Worm (Caenorhabditis elegans) whole organism, mixed stage, embryonic: ENCODE measurements around the gene C14B9.3.

ENCODE experiments used
- M03D4.4 ChIP-seq: sonication (generic microtip); optimal IDR thresholded peaks from 2 replicates; lab custom pipeline; 2017; ENCODE audit warnings: mild to moderate bottlenecking, missing genetic modification characterization, missing compliant biosample characterization
- bed-3 ChIP-seq: fragments of 200-800 bp; sonication (Bioruptor generic); optimal IDR thresholded peaks from 3 replicates; lab custom pipeline; 2018; ENCODE audit warnings: mild to moderate bottlenecking, missing genetic modification characterization, moderate library complexity, missing compliant biosample characterization
- blmp-1 ChIP-seq: fragments of 150-350 bp; optimal IDR thresholded peaks from 2 replicates; lab custom pipeline; 2014; ENCODE audit warnings: missing biosample characterization, missing genetic modification characterization
- ceh-39 ChIP-seq: fragments of 150-350 bp; optimal IDR thresholded peaks from 2 replicates; lab custom pipeline; 2014; ENCODE audit warnings: missing biosample characterization, missing genetic modification characterization
- ceh-83 ChIP-seq: fragments of 200-800 bp; sonication (Bioruptor generic); optimal IDR thresholded peaks from 2 replicates; lab custom pipeline; 2018; ENCODE audit warnings: mild to moderate bottlenecking, missing genetic modification characterization, missing compliant biosample characterization
- ces-1 ChIP-seq: fragments of 150-350 bp; optimal IDR thresholded peaks from 2 replicates; lab custom pipeline; 2014; ENCODE audit warnings: missing biosample characterization, missing genetic modification reagents, missing genetic modification characterization
- cnd-1 ChIP-seq: fragments of 200-800 bp; sonication (Bioruptor generic); optimal IDR thresholded peaks from 2 replicates; lab custom pipeline; 2018; ENCODE audit warnings: mild to moderate bottlenecking, missing genetic modification characterization, missing compliant biosample characterization
- drap-1 ChIP-seq: fragments of 200-800 bp; sonication (Bioruptor generic); optimal IDR thresholded peaks from 3 replicates; lab custom pipeline; 2018; ENCODE audit warnings: mild to moderate bottlenecking, missing genetic modification characterization, missing compliant biosample characterization
- elt-1 ChIP-seq: sonication (generic microtip); optimal IDR thresholded peaks from 2 replicates; lab custom pipeline; 2017; ENCODE audit warnings: missing genetic modification characterization, mild to moderate bottlenecking, missing compliant biosample characterization, antibody characterized with exemption, moderate library complexity, borderline replicate concordance; ENCODE audit not compliant: insufficient read depth
- flh-1 ChIP-seq: fragments of 200-800 bp; sonication (Bioruptor generic); optimal IDR thresholded peaks from 2 replicates; lab custom pipeline; 2018; ENCODE audit warnings: mild to moderate bottlenecking, missing genetic modification characterization, moderate library complexity, missing compliant biosample characterization
- hlh-1 ChIP-seq: fragments of 150-350 bp; optimal IDR thresholded peaks from 2 replicates; lab custom pipeline; 2014; ENCODE audit warnings: missing biosample characterization, missing genetic modification reagents, missing genetic modification characterization
- lin-13 ChIP-seq: fragments of 150-350 bp; optimal IDR thresholded peaks from 2 replicates; lab custom pipeline; 2014; ENCODE audit warnings: missing biosample characterization, missing genetic modification characterization
- lin-32 ChIP-seq: fragments of 200-800 bp; sonication (Bioruptor generic); optimal IDR thresholded peaks from 2 replicates; lab custom pipeline; 2018; ENCODE audit warnings: mild to moderate bottlenecking, missing genetic modification characterization, missing compliant biosample characterization
- lsy-2 ChIP-seq: fragments of 150-350 bp; optimal IDR thresholded peaks from 2 replicates; lab custom pipeline; 2014; ENCODE audit warnings: missing biosample characterization, missing genetic modification characterization
- mab-5 ChIP-seq: fragments of 150-350 bp; optimal IDR thresholded peaks from 2 replicates; lab custom pipeline; 2014; ENCODE audit warnings: missing biosample characterization, missing genetic modification characterization
- mep-1 ChIP-seq: fragments of 150-350 bp; optimal IDR thresholded peaks from 2 replicates; lab custom pipeline; 2017; ENCODE audit warnings: missing biosample characterization, missing genetic modification reagents, missing genetic modification characterization, inconsistent platforms
- mls-2 ChIP-seq: sonication (generic microtip); optimal IDR thresholded peaks from 2 replicates; lab custom pipeline; 2016; ENCODE audit warnings: mild to moderate bottlenecking, missing genetic modification characterization, moderate library complexity, missing compliant biosample characterization
- nhr-12 ChIP-seq: fragments of 150-350 bp; optimal IDR thresholded peaks from 2 replicates; lab custom pipeline; 2014; ENCODE audit warnings: missing biosample characterization, missing genetic modification characterization
- nhr-28 ChIP-seq: fragments of 150-350 bp; optimal IDR thresholded peaks from 2 replicates; lab custom pipeline; 2014; ENCODE audit warnings: missing biosample characterization, missing genetic modification characterization
- nhr-76 ChIP-seq: sonication (generic microtip); optimal IDR thresholded peaks from 2 replicates; lab custom pipeline; 2017; ENCODE audit warnings: missing biosample characterization, missing genetic modification characterization
- pha-4 ChIP-seq: fragments of 150-350 bp; optimal IDR thresholded peaks from 2 replicates; lab custom pipeline; 2018; ENCODE audit warnings: missing biosample characterization, missing genetic modification reagents, missing genetic modification characterization
- sem-2 ChIP-seq: fragments of 200-800 bp; sonication (Bioruptor generic); optimal IDR thresholded peaks from 2 replicates; lab custom pipeline; 2018; ENCODE audit warnings: mild to moderate bottlenecking, missing genetic modification characterization, missing compliant biosample characterization
- snpc-4 ChIP-seq: fragments of 150-350 bp; optimal IDR thresholded peaks from 2 replicates; lab custom pipeline; 2014; ENCODE audit warnings: missing biosample characterization, missing genetic modification characterization
- sptf-1 ChIP-seq: sonication (generic microtip); optimal IDR thresholded peaks from 2 replicates; lab custom pipeline; 2017; ENCODE audit warnings: mild to moderate bottlenecking, missing genetic modification characterization, moderate library complexity, missing compliant biosample characterization
- unc-120 ChIP-seq: sonication (generic microtip); optimal IDR thresholded peaks from 2 replicates; lab custom pipeline; 2017; ENCODE audit warnings: missing genetic modification characterization, missing compliant biosample characterization; ENCODE audit not compliant: poor library complexity, severe bottlenecking
- zip-8 ChIP-seq: fragments of 150-350 bp; optimal IDR thresholded peaks from 2 replicates; lab custom pipeline; 2014; ENCODE audit warnings: missing biosample characterization, missing genetic modification characterization
- ztf-11 ChIP-seq: fragments of 150-350 bp; optimal IDR thresholded peaks from 2 replicates; lab custom pipeline; 2014; ENCODE audit warnings: missing biosample characterization, missing genetic modification characterization

C14B9.3 gene

ce11 chrIII:8067798-8068197 lies 40.8 kb upstream of the C14B9.3 start:
- no peak for TF ChIP-seq zip-8 (tag; lab: Kevin White, UChicago)
- TF ChIP-seq mep-1 (tag; lab: Kevin White, UChicago) = no peak
- no peak for TF ChIP-seq mls-2 (tag; lab: Kevin White, UChicago)
- no peak for TF ChIP-seq sem-2 (GFP tag; lab: Kevin White, UChicago)
- no peak for TF ChIP-seq ztf-11 (tag; lab: Kevin White, UChicago)
- TF ChIP-seq nhr-76 (tag; lab: Kevin White, UChicago) = no peak
- no peak for TF ChIP-seq lin-32 (GFP tag; lab: Kevin White, UChicago)
- no peak for TF ChIP-seq snpc-4 (tag; lab: Kevin White, UChicago)
- TF ChIP-seq flh-1 = no peak
- TF ChIP-seq M03D4.4 = no peak
- no peak for TF ChIP-seq pha-4
- no peak for TF ChIP-seq hlh-1 (tag; lab: Kevin White, UChicago)
- no peak for TF ChIP-seq cnd-1 (tag; lab: Kevin White, UChicago)
- TF ChIP-seq mab-5 = no peak
- TF ChIP-seq bed-3 (GFP tag; lab: Kevin White, UChicago) = no peak

- TF ChIP-seq ztf-11 (tag; lab: Kevin White, UChicago) = no peak
- peak; percentile 34 for TF ChIP-seq sptf-1 (tag; lab: Kevin White, UChicago)
- peak; percentile 36 for TF ChIP-seq M03D4.4
- TF ChIP-seq cnd-1 (tag; lab: Kevin White, UChicago) = peak; percentile 16
- TF ChIP-seq blmp-1 (tag; lab: Kevin White, UChicago) = no peak
- peak; percentile 2 for TF ChIP-seq mls-2 (tag; lab: Kevin White, UChicago)
- no peak for TF ChIP-seq lin-32 (GFP tag; lab: Kevin White, UChicago)
- TF ChIP-seq, all 35 proteins: peak for 4
Observed at ce11 chrIII:8069206-8069605, 39.4 kb upstream of the C14B9.3 start.

- TF ChIP-seq lin-32 (GFP tag; lab: Kevin White, UChicago) (no peak), nhr-76 (tag; lab: Kevin White, UChicago) (no peak), elt-1 (no peak), nhr-28 (tag; lab: Kevin White, UChicago) (no peak), cnd-1 (tag; lab: Kevin White, UChicago) (no peak), snpc-4 (tag; lab: Kevin White, UChicago) (no peak), pha-4 (no peak), lin-13 (tag; lab: Kevin White, UChicago) (no peak), ceh-83 (GFP tag; lab: Kevin White, UChicago) (no peak), nhr-12 (tag; lab: Kevin White, UChicago) (no peak), drap-1 (GFP tag; lab: Kevin White, UChicago) (no peak)
Observed at ce11 chrIII:8077180-8077579, 31.4 kb upstream of the C14B9.3 start.

ce11 chrIII:8080165-8080738 lies 28.3 kb upstream of the C14B9.3 start, which contains the start of the genes dcr-1 and apc-2:
Gene dcr-1, minus strand, starts transcription at chrIII:8080281.
Gene apc-2, plus strand, starts transcription at chrIII:8080629.
- TF ChIP-seq sem-2 (GFP tag; lab: Kevin White, UChicago) (no peak), bed-3 (GFP tag; lab: Kevin White, UChicago) (no peak), elt-1 (no peak), ztf-11 (tag; lab: Kevin White, UChicago) (no peak), mls-2 (tag; lab: Kevin White, UChicago) (no peak), nhr-12 (tag; lab: Kevin White, UChicago) (no peak), flh-1 (no peak), nhr-28 (tag; lab: Kevin White, UChicago) (no peak), lin-32 (GFP tag; lab: Kevin White, UChicago) (no peak), snpc-4 (tag; lab: Kevin White, UChicago) (no peak), mep-1 (tag; lab: Kevin White, UChicago) (no peak)

- TF ChIP-seq flh-1 (no peak), lsy-2 (tag; lab: Kevin White, UChicago) (peak; percentile 98), bed-3 (GFP tag; lab: Kevin White, UChicago) (no peak), sem-2 (GFP tag; lab: Kevin White, UChicago) (no peak), M03D4.4 (no peak), sptf-1 (tag; lab: Kevin White, UChicago) (no peak), drap-1 (GFP tag; lab: Kevin White, UChicago) (no peak), mab-5 (no peak), ceh-83 (GFP tag; lab: Kevin White, UChicago) (no peak), ces-1 (GFP tag; lab: Kevin White, UChicago) (peak; percentile 82), mep-1 (tag; lab: Kevin White, UChicago) (peak; percentile 25), pha-4 (peak; percentile 29), ceh-39 (tag; lab: Kevin White, UChicago) (no peak), unc-120 (tag; lab: Kevin White, UChicago) (no peak), mls-2 (tag; lab: Kevin White, UChicago) (no peak), nhr-28 (tag; lab: Kevin White, UChicago) (no peak)
Observed at ce11 chrIII:8085355-8085754, 23.2 kb upstream of the C14B9.3 start, which contains the start of the genes K06H7.7 and grp-1. Gene K06H7.7, minus strand, starts transcription at chrIII:8085475. Gene grp-1, plus strand, starts transcription at chrIII:8085705.
